Worm (Caenorhabditis elegans) whole organism, L3 larva: Measurements from ENCODE around the gene coq-2.

Experiments used
- R02D3.7 ChIP-seq: fragments of 150-350 bp; optimal IDR thresholded peaks from 2 replicates; lab custom pipeline; 2014; ENCODE audit warnings: missing biosample characterization, missing genetic modification characterization
- ZK546.5 ChIP-seq: sonication (generic microtip); optimal IDR thresholded peaks from 2 replicates; lab custom pipeline; 2017; ENCODE audit warnings: missing biosample characterization, missing genetic modification characterization
- aly-2 ChIP-seq: fragments of 150-350 bp; optimal IDR thresholded peaks from 2 replicates; lab custom pipeline; 2014; ENCODE audit warnings: missing biosample characterization, missing genetic modification characterization
- ama-1 ChIP-seq: fragments of 150-350 bp; optimal IDR thresholded peaks from 2 replicates; lab custom pipeline; 2018
- ceh-16 ChIP-seq: sonication (generic microtip); optimal IDR thresholded peaks from 2 replicates; lab custom pipeline; 2017; ENCODE audit warnings: missing biosample characterization, missing genetic modification characterization
- ceh-28 ChIP-seq: fragments of 150-350 bp; optimal IDR thresholded peaks from 2 replicates; lab custom pipeline; 2014; ENCODE audit warnings: missing biosample characterization, missing genetic modification reagents, missing genetic modification characterization
- ceh-9 ChIP-seq: sonication (generic microtip); optimal IDR thresholded peaks from 2 replicates; lab custom pipeline; 2018; ENCODE audit warnings: missing biosample characterization, missing genetic modification characterization
- daf-12 ChIP-seq: fragments of 150-350 bp; optimal IDR thresholded peaks from 2 replicates; lab custom pipeline; 2014; ENCODE audit warnings: missing biosample characterization, missing genetic modification reagents, missing genetic modification characterization
- egl-27 ChIP-seq: sonication (generic microtip); optimal IDR thresholded peaks from 4 replicates; lab custom pipeline; 2017; ENCODE audit warnings: missing biosample characterization, missing genetic modification reagents, missing genetic modification characterization
- egl-5 ChIP-seq: fragments of 150-350 bp; optimal IDR thresholded peaks from 2 replicates; lab custom pipeline; 2017; ENCODE audit warnings: missing biosample characterization, missing genetic modification reagents, missing genetic modification characterization, inconsistent platforms
- elt-1 ChIP-seq: fragments of 150-350 bp; optimal IDR thresholded peaks from 2 replicates; lab custom pipeline; 2014; ENCODE audit warnings: missing biosample characterization, missing genetic modification characterization
- elt-2 ChIP-seq: sonication (generic microtip); optimal IDR thresholded peaks from 2 replicates; lab custom pipeline; 2016; ENCODE audit warnings: missing genetic modification reagents, mild to moderate bottlenecking, missing genetic modification characterization, missing compliant biosample characterization
- elt-3 ChIP-seq, 3 experiments: fragments of 150-350 bp in 1 of 3; sonication (generic microtip) in 2 of 3; optimal IDR thresholded peaks; 2 replicates in 2 of 3; 4 replicates in 1 of 3; lab custom pipeline; 2014 to 2017; ENCODE audit warnings: missing biosample characterization in 3 of 3, missing genetic modification characterization in 3 of 3
- eor-1 ChIP-seq, 2 experiments: fragments of 150-350 bp; optimal IDR thresholded peaks; 2 replicates each; lab custom pipeline; 2014 to 2018; ENCODE audit warnings: missing biosample characterization in 2 of 2, missing genetic modification characterization in 2 of 2
- fkh-10 ChIP-seq: sonication (generic microtip); optimal IDR thresholded peaks from 2 replicates; lab custom pipeline; 2017; ENCODE audit warnings: missing biosample characterization, missing genetic modification reagents, missing genetic modification characterization
- fkh-2 ChIP-seq: fragments of 150-350 bp; optimal IDR thresholded peaks from 2 replicates; lab custom pipeline; 2014; ENCODE audit warnings: missing biosample characterization, missing genetic modification reagents, missing genetic modification characterization
- fos-1 ChIP-seq: fragments of 150-350 bp; optimal IDR thresholded peaks from 2 replicates; lab custom pipeline; 2014; ENCODE audit warnings: missing biosample characterization, missing genetic modification characterization
- hmg-11 ChIP-seq: sonication (generic microtip); optimal IDR thresholded peaks from 2 replicates; lab custom pipeline; 2016; ENCODE audit warnings: missing genetic modification characterization, missing compliant biosample characterization
- jun-1 ChIP-seq: fragments of 150-350 bp; optimal IDR thresholded peaks from 2 replicates; lab custom pipeline; 2014; ENCODE audit warnings: missing biosample characterization, missing genetic modification reagents, missing genetic modification characterization
- lin-15B ChIP-seq: fragments of 150-350 bp; optimal IDR thresholded peaks from 2 replicates; lab custom pipeline; 2014; ENCODE audit warnings: missing biosample characterization, missing genetic modification characterization
- lin-39 ChIP-seq: fragments of 150-350 bp; optimal IDR thresholded peaks from 2 replicates; lab custom pipeline; 2018; ENCODE audit warnings: missing biosample characterization, missing genetic modification reagents, missing genetic modification characterization
- lsy-12 ChIP-seq: sonication (generic microtip); optimal IDR thresholded peaks from 2 replicates; lab custom pipeline; 2016; ENCODE audit warnings: mild to moderate bottlenecking, missing genetic modification characterization, missing compliant biosample characterization
- mdl-1 ChIP-seq: fragments of 150-350 bp; optimal IDR thresholded peaks from 2 replicates; lab custom pipeline; 2014; ENCODE audit warnings: missing biosample characterization, missing genetic modification characterization
- mml-1 ChIP-seq: fragments of 150-350 bp; sonication (generic microtip); optimal IDR thresholded peaks from 3 replicates; lab custom pipeline; 2014; ENCODE audit warnings: missing biosample characterization, missing genetic modification characterization
- nfya-1 ChIP-seq: sonication (generic microtip); optimal IDR thresholded peaks from 2 replicates; lab custom pipeline; 2017; ENCODE audit warnings: missing genetic modification characterization, mild to moderate bottlenecking, missing compliant biosample characterization, antibody characterized with exemption, moderate library complexity; ENCODE audit not compliant: insufficient read depth
- nhr-11 ChIP-seq: fragments of 150-350 bp; optimal IDR thresholded peaks from 2 replicates; lab custom pipeline; 2014; ENCODE audit warnings: missing biosample characterization, missing genetic modification characterization
- nhr-23 ChIP-seq: fragments of 150-350 bp; optimal IDR thresholded peaks from 2 replicates; lab custom pipeline; 2014; ENCODE audit warnings: missing biosample characterization, missing genetic modification reagents, missing genetic modification characterization
- nhr-25 ChIP-seq: sonication (generic microtip); optimal IDR thresholded peaks from 2 replicates; lab custom pipeline; 2017; ENCODE audit warnings: missing biosample characterization, missing genetic modification characterization
- nhr-28 ChIP-seq: fragments of 150-350 bp; optimal IDR thresholded peaks from 2 replicates; lab custom pipeline; 2014; ENCODE audit warnings: missing biosample characterization, missing genetic modification characterization
- nhr-43 ChIP-seq: sonication (generic microtip); optimal IDR thresholded peaks from 2 replicates; lab custom pipeline; 2016; ENCODE audit warnings: mild to moderate bottlenecking, missing genetic modification characterization, missing compliant biosample characterization; ENCODE audit not compliant: poor library complexity, severe bottlenecking
- nhr-67 ChIP-seq: fragments of 150-350 bp; optimal IDR thresholded peaks from 2 replicates; lab custom pipeline; 2014; ENCODE audit warnings: missing biosample characterization, missing genetic modification characterization
- nhr-76 ChIP-seq: fragments of 150-350 bp; sonication (generic microtip); optimal IDR thresholded peaks from 5 replicates; lab custom pipeline; 2014; ENCODE audit warnings: missing biosample characterization, missing genetic modification characterization
- sea-2 ChIP-seq: fragments of 150-350 bp; sonication (generic microtip); optimal IDR thresholded peaks from 4 replicates; lab custom pipeline; 2014; ENCODE audit warnings: missing biosample characterization, missing genetic modification reagents, missing genetic modification characterization
- skn-1 ChIP-seq: fragments of 150-350 bp; optimal IDR thresholded peaks from 2 replicates; lab custom pipeline; 2014; ENCODE audit warnings: missing biosample characterization, missing genetic modification characterization
- snpc-4 ChIP-seq: fragments of 150-350 bp; optimal IDR thresholded peaks from 2 replicates; lab custom pipeline; 2014; ENCODE audit warnings: missing biosample characterization, missing genetic modification characterization
- tbx-2 ChIP-seq: sonication (generic microtip); optimal IDR thresholded peaks from 2 replicates; lab custom pipeline; 2016; ENCODE audit warnings: mild to moderate bottlenecking, missing genetic modification characterization, missing compliant biosample characterization
- unc-39 ChIP-seq: sonication (generic microtip); optimal IDR thresholded peaks from 4 replicates; lab custom pipeline; 2017; ENCODE audit warnings: missing biosample characterization, missing genetic modification characterization
- unc-62 ChIP-seq: fragments of 150-350 bp; sonication (generic microtip); optimal IDR thresholded peaks from 4 replicates; lab custom pipeline; 2014; ENCODE audit warnings: missing biosample characterization, missing genetic modification reagents, missing genetic modification characterization
- ztf-4 ChIP-seq: fragments of 150-350 bp; optimal IDR thresholded peaks from 2 replicates; lab custom pipeline; 2014; ENCODE audit warnings: missing biosample characterization, missing genetic modification characterization

Gene coq-2

DNA sequence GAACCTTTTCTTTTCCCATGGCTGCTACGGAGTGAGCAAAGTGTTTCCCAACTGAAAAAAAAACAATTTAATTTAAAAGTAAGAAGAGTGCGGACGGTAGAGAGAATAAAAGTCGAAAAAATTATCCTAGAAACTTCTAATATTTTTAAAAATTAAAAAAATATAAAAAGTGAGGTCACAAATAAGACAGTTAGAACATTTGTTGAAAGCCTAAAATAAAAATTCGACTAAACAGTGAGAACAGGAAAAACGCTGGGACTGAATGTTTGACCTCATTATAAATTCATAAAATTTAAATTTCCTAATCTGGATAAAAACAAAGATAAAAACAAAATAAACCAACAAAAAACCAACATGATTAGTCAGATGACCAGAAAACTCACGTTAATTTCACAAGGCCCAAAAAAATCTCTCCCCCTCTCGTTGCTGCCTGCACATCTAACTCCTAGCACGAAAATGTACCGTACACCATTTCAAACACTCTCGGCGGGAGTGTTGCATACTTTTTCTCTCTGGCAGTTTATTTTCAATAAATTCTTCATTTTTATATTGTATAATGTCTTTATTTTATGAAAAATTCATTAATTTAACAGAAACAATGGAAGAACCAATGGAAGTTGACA, 36.0 kb downstream of the coq-2 start, which contains the start of the genes eef-1A.1 and rfc-4 (continued):
- TF ChIP-seq mdl-1 (tag; lab: Kevin White, UChicago) (peak; percentile 21), ztf-4 (tag; lab: Kevin White, UChicago) (peak; percentile 60), mml-1 (tag; lab: Kevin White, UChicago) (no peak)

DNA sequence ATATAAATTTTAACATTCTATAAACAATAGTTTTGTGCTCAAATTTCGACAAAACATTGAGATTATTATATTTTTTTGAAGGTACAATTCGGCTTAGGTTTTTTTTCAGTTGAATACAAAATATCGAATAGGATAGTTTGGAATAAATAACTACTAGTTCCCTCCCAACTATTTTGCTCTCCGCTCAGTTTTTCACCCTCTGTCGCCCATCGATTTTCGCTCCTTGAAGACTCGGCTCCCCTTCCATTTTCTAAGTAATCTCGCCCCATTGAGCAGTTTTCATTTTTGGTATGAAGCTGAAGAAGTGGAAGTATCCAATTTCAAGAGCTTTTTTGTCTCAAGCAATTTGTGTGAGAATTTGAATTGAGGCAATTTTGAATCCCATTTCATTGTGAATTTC, 37.9 kb downstream of the coq-2 start, which contains the start of gene F31E3.2:
Gene F31E3.2 (plus strand): TSS at position 301 of the 400 bp plus-strand sequence.
- TF ChIP-seq egl-27 (tag; lab: Kevin White, UChicago) (no peak), fkh-10 (no peak), daf-12 (tag; lab: Kevin White, UChicago) (no peak), nfya-1 (tag; lab: Kevin White, UChicago) (peak; percentile 24), eor-1 (tag; optimal IDR thresholded peaks at IDR 0.05; lab: Kevin White, UChicago) (no peak)

DNA sequence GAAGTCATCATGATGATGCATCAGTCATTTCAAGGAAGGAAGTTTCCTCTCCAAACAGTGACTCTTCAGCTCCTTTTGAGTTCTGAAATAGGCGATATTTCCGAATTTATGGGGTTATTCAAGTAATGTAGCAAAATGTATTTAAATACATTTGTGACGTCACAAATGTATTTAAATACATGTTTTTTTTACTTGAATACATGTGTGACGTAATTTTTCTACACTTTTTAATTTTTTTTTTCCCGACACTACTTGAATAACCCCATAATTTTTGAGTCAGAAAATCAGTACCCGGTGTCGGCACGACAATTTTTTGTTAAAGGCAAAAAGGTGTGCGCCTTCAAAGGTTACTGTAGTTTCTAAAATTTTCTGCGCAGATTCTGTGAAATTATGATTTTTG, 39.2 kb downstream of the coq-2 start:
- no peak for TF ChIP-seq nfya-1 (tag; lab: Kevin White, UChicago)
- no peak for TF ChIP-seq unc-39 (tag; lab: Kevin White, UChicago)
- no peak for TF ChIP-seq fkh-2
- no peak for TF ChIP-seq ceh-16
- TF ChIP-seq R02D3.7 (tag; lab: Kevin White, UChicago): no peak

ce11 chrIII:6978875-6979274, 43.1 kb downstream of the coq-2 start:
- TF ChIP-seq ZK546.5 (tag; lab: Kevin White, UChicago) (no peak), elt-1 (tag; lab: Kevin White, UChicago) (peak; percentile 31), lin-39 (tag; lab: Kevin White, UChicago) (peak; percentile 88), nhr-25 (tag; lab: Kevin White, UChicago) (peak; percentile 95), nhr-43 (tag; lab: Kevin White, UChicago) (peak; percentile 44), fkh-2 (no peak), R02D3.7 (tag; lab: Kevin White, UChicago) (peak; percentile 38), ceh-9 (no peak), mdl-1 (tag; lab: Kevin White, UChicago) (no peak), nhr-11 (tag; lab: Kevin White, UChicago) (peak; percentile 2), nhr-76 (tag; lab: Kevin White, UChicago) (no peak), nhr-23 (tag; lab: Kevin White, UChicago) (peak; percentile 78), sea-2 (no peak), unc-62 (GFP tag; lab: Kevin White, UChicago) (peak; percentile 100), mml-1 (tag; lab: Kevin White, UChicago) (no peak), nfya-1 (tag; lab: Kevin White, UChicago) (peak; percentile 79), ama-1 (lab: Kevin White, UChicago) (peak; percentile 48), lin-15B (tag; lab: Kevin White, UChicago) (peak; percentile 57), tbx-2 (peak; percentile 5), skn-1 (tag; lab: Kevin White, UChicago) (no peak), jun-1 (no peak), ceh-28 (tag; lab: Kevin White, UChicago) (peak; percentile 42), egl-5 (tag; lab: Kevin White, UChicago) (peak; percentile 1), hmg-11 (peak; percentile 55), nhr-67 (tag; lab: Kevin White, UChicago) (no peak), aly-2 (tag; lab: Kevin White, UChicago) (no peak), nhr-28 (no peak)

ce11 chrIII:6979584-6979983, 43.8 kb downstream of the coq-2 start, which contains the start of gene ceh-20:
TSS of gene ceh-20 (plus strand) at chrIII:6979884.
- TF ChIP-seq nhr-67 (tag; lab: Kevin White, UChicago) (no peak), fos-1 (tag; lab: Kevin White, UChicago) (no peak), nfya-1 (tag; lab: Kevin White, UChicago) (no peak), mdl-1 (tag; lab: Kevin White, UChicago) (no peak), lsy-12 (tag; lab: Kevin White, UChicago) (no peak), elt-3 (tag; optimal IDR thresholded peaks at IDR 0.05; lab: Kevin White, UChicago) (no peak), elt-2 (tag; lab: Kevin White, UChicago) (no peak), egl-27 (tag; lab: Kevin White, UChicago) (no peak), nhr-23 (tag; lab: Kevin White, UChicago) (no peak), nhr-11 (tag; lab: Kevin White, UChicago) (no peak), R02D3.7 (tag; lab: Kevin White, UChicago) (no peak), lin-39 (tag; lab: Kevin White, UChicago) (no peak), nhr-28 (no peak), snpc-4 (tag; lab: Kevin White, UChicago) (no peak), daf-12 (tag; lab: Kevin White, UChicago) (no peak)
